Worm (Caenorhabditis elegans) whole organism, late embryonic: Measurements from ENCODE around the gene mrpl-18.

Experiments used
- C38D4.7 ChIP-seq: fragments of 200-800 bp; sonication (Bioruptor generic); optimal IDR thresholded peaks from 2 replicates; lab custom pipeline; 2018; ENCODE audit warnings: mild to moderate bottlenecking, missing genetic modification characterization, moderate library complexity, missing compliant biosample characterization
- K09A11.1 ChIP-seq: sonication (generic microtip); optimal IDR thresholded peaks from 2 replicates; lab custom pipeline; 2017; ENCODE audit warnings: antibody characterized with exemption, mild to moderate bottlenecking, missing genetic modification characterization, missing compliant biosample characterization; ENCODE audit not compliant: insufficient read depth
- ahr-1 ChIP-seq: sonication (generic microtip); optimal IDR thresholded peaks from 2 replicates; lab custom pipeline; 2016; ENCODE audit warnings: missing genetic modification characterization, missing compliant biosample characterization
- ceh-2 ChIP-seq: sonication (generic microtip); optimal IDR thresholded peaks from 2 replicates; lab custom pipeline; 2016; ENCODE audit warnings: missing genotype, missing genetic modification characterization, missing compliant biosample characterization
- ceh-24 ChIP-seq: sonication (generic microtip); optimal IDR thresholded peaks from 2 replicates; lab custom pipeline; 2016; ENCODE audit warnings: mild to moderate bottlenecking, missing genetic modification characterization, missing compliant biosample characterization
- ceh-31 ChIP-seq: sonication (generic microtip); optimal IDR thresholded peaks from 2 replicates; lab custom pipeline; 2016; ENCODE audit warnings: missing genetic modification characterization, missing compliant biosample characterization
- ceh-34 ChIP-seq: sonication (generic microtip); optimal IDR thresholded peaks from 2 replicates; lab custom pipeline; 2016; ENCODE audit warnings: mild to moderate bottlenecking, missing genetic modification characterization, missing compliant biosample characterization
- ceh-48 ChIP-seq: sonication (generic microtip); optimal IDR thresholded peaks from 2 replicates; lab custom pipeline; 2016; ENCODE audit warnings: missing genetic modification characterization, inconsistent platforms, missing compliant biosample characterization
- ceh-9 ChIP-seq: sonication (generic microtip); optimal IDR thresholded peaks from 2 replicates; lab custom pipeline; 2016; ENCODE audit warnings: mild to moderate bottlenecking, missing genetic modification characterization, inconsistent platforms, missing compliant biosample characterization
- dmd-4 ChIP-seq: sonication (generic microtip); optimal IDR thresholded peaks from 2 replicates; lab custom pipeline; 2016; ENCODE audit warnings: borderline replicate concordance, missing genetic modification characterization, missing compliant biosample characterization
- hlh-13 ChIP-seq: fragments of 200-800 bp; sonication (Bioruptor generic); optimal IDR thresholded peaks from 2 replicates; lab custom pipeline; 2018; ENCODE audit warnings: mild to moderate bottlenecking, missing genetic modification characterization, missing compliant biosample characterization
- hlh-30 ChIP-seq: sonication (generic microtip); optimal IDR thresholded peaks from 2 replicates; lab custom pipeline; 2017; ENCODE audit warnings: antibody characterized with exemption, missing genetic modification characterization, missing compliant biosample characterization; ENCODE audit not compliant: insufficient read depth
- hlh-8 ChIP-seq: sonication (generic microtip); optimal IDR thresholded peaks from 2 replicates; lab custom pipeline; 2016; ENCODE audit warnings: missing genotype, missing genetic modification characterization, missing compliant biosample characterization
- lim-6 ChIP-seq: sonication (generic microtip); optimal IDR thresholded peaks from 2 replicates; lab custom pipeline; 2016; ENCODE audit warnings: missing genetic modification characterization, missing compliant biosample characterization
- madf-2 ChIP-seq: sonication (generic microtip); optimal IDR thresholded peaks from 2 replicates; lab custom pipeline; 2017; ENCODE audit warnings: missing genetic modification characterization, missing compliant biosample characterization
- nfya-1 ChIP-seq: sonication (generic microtip); optimal IDR thresholded peaks from 2 replicates; lab custom pipeline; 2017; ENCODE audit warnings: missing genetic modification characterization, mild to moderate bottlenecking, missing compliant biosample characterization, antibody characterized with exemption, moderate library complexity
- nhr-11 ChIP-seq: fragments of 150-350 bp; optimal IDR thresholded peaks from 2 replicates; lab custom pipeline; 2014; ENCODE audit warnings: missing biosample characterization, missing genetic modification characterization
- nhr-232 ChIP-seq: sonication (generic microtip); optimal IDR thresholded peaks from 2 replicates; lab custom pipeline; 2016; ENCODE audit warnings: missing genetic modification characterization, missing compliant biosample characterization
- pat-9 ChIP-seq: fragments of 200-800 bp; sonication (Bioruptor generic); optimal IDR thresholded peaks from 2 replicates; lab custom pipeline; 2018; ENCODE audit warnings: mild to moderate bottlenecking, missing genetic modification characterization, moderate library complexity, missing compliant biosample characterization
- pax-1 ChIP-seq: fragments of 150-350 bp; optimal IDR thresholded peaks from 2 replicates; lab custom pipeline; 2014; ENCODE audit warnings: missing biosample characterization, missing genetic modification characterization
- pqm-1 ChIP-seq: sonication (generic microtip); optimal IDR thresholded peaks from 2 replicates; lab custom pipeline; 2016; ENCODE audit warnings: missing genetic modification characterization, missing compliant biosample characterization
- ref-2 ChIP-seq: sonication (generic microtip); optimal IDR thresholded peaks from 2 replicates; lab custom pipeline; 2016; ENCODE audit warnings: missing genetic modification characterization, missing compliant biosample characterization
- rnt-1 ChIP-seq: sonication (generic microtip); optimal IDR thresholded peaks from 2 replicates; lab custom pipeline; 2016; ENCODE audit warnings: missing genetic modification characterization, missing compliant biosample characterization
- sdc-2 ChIP-seq: sonication (generic microtip); optimal IDR thresholded peaks from 2 replicates; lab custom pipeline; 2016; ENCODE audit warnings: missing genotype, missing genetic modification characterization, missing compliant biosample characterization
- sox-2 ChIP-seq: fragments of 200-800 bp; sonication (Bioruptor generic); IDR thresholded peaks from 2 replicates; pipeline ENCODE4 v1.3.6; 2022; ENCODE audit warnings: missing genetic modification reagents, missing genetic modification characterization, missing compliant biosample characterization
- tbx-2 ChIP-seq: sonication (generic microtip); optimal IDR thresholded peaks from 2 replicates; lab custom pipeline; 2016; ENCODE audit warnings: missing genetic modification characterization, missing compliant biosample characterization
- unc-3 ChIP-seq, 2 experiments: fragments of 200-800 bp in 1 of 2; sonication (Bioruptor generic) in 1 of 2; sonication (generic microtip) in 1 of 2; conservative IDR thresholded peaks in 1 of 2; optimal IDR thresholded peaks in 1 of 2; 2 replicates each; pipeline versions ENCODE4 v1.3.6 to Lab custom; 2016 to 2022; ENCODE audit warnings: missing compliant biosample characterization in 2 of 2, missing genetic modification characterization in 2 of 2, missing genetic modification reagents in 1 of 2
- unc-86 ChIP-seq: sonication (generic microtip); optimal IDR thresholded peaks from 2 replicates; lab custom pipeline; 2016; ENCODE audit warnings: missing genetic modification characterization, missing compliant biosample characterization
- ztf-16 ChIP-seq: sonication (generic microtip); optimal IDR thresholded peaks from 2 replicates; lab custom pipeline; 2017; ENCODE audit warnings: missing genetic modification characterization, missing compliant biosample characterization

The mrpl-18 gene

DNA sequence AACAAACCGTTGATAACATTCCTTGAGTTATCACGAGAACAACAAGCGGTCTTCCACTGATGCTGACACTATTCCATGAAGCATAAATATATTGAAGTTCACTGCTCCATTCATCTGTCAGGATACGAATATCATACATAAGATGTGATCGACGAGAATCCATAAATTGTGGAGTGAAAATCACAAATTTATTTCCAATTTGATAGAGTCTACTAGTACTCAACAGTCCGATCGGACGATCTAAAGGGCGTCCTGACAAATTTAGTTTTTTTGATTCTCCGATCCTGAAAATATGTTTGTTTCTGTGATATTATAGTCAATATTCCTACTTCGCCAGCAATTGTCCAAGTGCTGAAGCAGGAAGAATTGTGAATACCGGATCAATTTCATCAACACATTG, 2.6 kb upstream of the mrpl-18 start:
- TF ChIP-seq pqm-1, result no peak
- no peak for TF ChIP-seq sdc-2 (tag; lab: Kevin White, UChicago)
- no peak for TF ChIP-seq ceh-34 (tag; lab: Kevin White, UChicago)
- TF ChIP-seq hlh-13 (GFP tag; lab: Kevin White, UChicago), result no peak
- no peak for TF ChIP-seq lim-6 (tag; lab: Kevin White, UChicago)
- no peak for TF ChIP-seq rnt-1
- TF ChIP-seq ceh-2 (tag; lab: Kevin White, UChicago), result no peak
- TF ChIP-seq pax-1 (tag; lab: Kevin White, UChicago), result no peak
- TF ChIP-seq hlh-8 (tag; lab: Kevin White, UChicago), result no peak
- TF ChIP-seq nfya-1 (tag; lab: Kevin White, UChicago), result no peak
- TF ChIP-seq unc-3 (GFP tag; conservative IDR thresholded peaks at IDR 0.05; lab: Robert Waterston, UW), result no peak
- no peak for TF ChIP-seq unc-3 (tag; optimal IDR thresholded peaks at IDR 0.05; lab: Kevin White, UChicago)
- TF ChIP-seq, all 69 proteins: peak for 0

DNA sequence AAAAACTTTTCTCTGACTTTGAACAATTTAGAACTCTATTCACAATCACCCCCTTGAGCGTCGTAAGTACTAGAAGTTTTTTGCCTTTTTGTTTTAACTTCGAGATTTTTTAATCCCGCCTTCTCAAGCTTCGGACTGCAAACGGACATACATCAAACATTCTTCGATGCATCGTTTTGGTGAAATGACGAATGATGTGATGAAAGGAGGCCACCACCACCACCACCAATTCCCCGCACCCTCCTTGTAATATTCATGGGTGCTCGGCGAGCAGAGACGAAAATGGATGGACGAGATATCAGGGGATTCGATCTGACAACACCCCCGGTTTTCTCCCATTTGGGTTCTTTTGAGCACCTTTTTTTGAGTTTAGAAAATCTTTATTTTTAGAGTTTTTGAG, 1.2 kb downstream of the mrpl-18 start:
- TF ChIP-seq pax-1 (tag; lab: Kevin White, UChicago), result no peak
- no peak for TF ChIP-seq lim-6 (tag; lab: Kevin White, UChicago)

DNA sequence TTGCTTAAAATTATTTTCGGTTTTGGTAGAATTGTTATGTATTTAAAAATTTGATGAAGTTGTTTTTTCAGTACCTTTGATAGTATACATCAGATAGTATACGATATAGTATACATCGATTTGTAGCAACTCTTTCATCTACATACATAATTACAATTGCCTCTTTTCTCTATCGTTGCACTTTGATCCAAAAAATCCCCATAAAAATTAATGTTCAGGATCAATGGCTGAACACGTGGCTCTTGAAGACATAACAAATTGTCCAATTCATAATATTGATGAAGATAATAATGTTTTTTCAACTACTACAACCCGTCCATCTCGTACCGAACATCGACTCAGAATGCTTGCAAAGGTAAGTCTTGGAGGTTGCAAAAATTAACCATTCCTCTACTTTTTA, 3.9 kb downstream of the mrpl-18 start, which contains the start of gene D2007.2:
D2007.2 (plus strand) TSS at position 213 of the 400 bp plus-strand sequence.
- TF ChIP-seq pat-9 (tag; lab: Kevin White, UChicago) (no peak), unc-86 (tag; lab: Kevin White, UChicago) (no peak), K09A11.1 (tag; lab: Kevin White, UChicago) (no peak), lim-6 (tag; lab: Kevin White, UChicago) (no peak), ztf-16 (no peak), sox-2 (GFP tag; lab: Robert Waterston, UW) (no peak), dmd-4 (tag; lab: Kevin White, UChicago) (no peak), ceh-24 (no peak), madf-2 (tag; lab: Kevin White, UChicago) (no peak), C38D4.7 (GFP tag; lab: Kevin White, UChicago) (no peak), unc-3 (GFP tag; conservative IDR thresholded peaks at IDR 0.05; lab: Robert Waterston, UW) (no peak), unc-3 (tag; optimal IDR thresholded peaks at IDR 0.05; lab: Kevin White, UChicago) (no peak), nfya-1 (tag; lab: Kevin White, UChicago) (no peak), pax-1 (tag; lab: Kevin White, UChicago) (no peak)

DNA sequence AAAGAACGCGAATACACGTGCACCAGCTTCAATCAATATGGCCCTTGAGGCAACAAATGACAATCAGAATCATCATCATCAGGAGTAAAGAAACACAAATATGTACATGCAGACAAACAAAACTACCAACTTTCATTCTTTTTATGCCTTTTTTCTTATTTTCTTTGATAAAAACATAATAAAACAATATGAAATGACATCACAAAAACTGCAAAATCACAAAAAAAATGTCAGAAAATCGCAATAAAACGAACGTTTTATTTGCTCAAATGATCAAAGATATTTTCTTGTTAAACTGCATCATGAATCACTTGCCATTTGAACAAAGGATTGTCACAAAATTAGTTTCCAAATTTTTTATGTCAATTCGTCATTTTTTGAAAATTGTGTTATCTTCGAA, 9.6 kb downstream of the mrpl-18 start:
- TF ChIP-seq ceh-31 (no peak), tbx-2 (no peak)

DNA sequence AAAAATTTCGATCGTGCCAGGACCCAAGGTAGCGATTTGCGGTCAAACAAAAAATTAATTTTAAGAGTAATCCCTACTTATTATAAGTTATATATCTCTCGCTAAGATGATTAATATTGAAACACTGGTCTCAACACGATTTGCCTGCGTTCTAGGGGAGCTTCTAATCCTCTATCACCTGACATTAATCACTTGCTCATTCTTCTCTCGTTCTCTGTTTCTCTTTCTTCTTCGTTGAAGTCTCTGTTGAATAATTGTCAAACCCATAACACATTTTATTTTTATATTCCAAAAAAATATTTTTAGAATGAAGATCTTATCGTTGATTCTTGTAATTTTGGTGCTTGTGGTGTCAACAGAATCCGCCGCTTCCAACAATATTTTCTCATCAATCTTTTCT, 10.4 kb downstream of the mrpl-18 start, which contains the start of gene D2007.1:
D2007.1 (plus strand) TSS at position 301 of the 400 bp plus-strand sequence.
- TF ChIP-seq unc-86 (tag; lab: Kevin White, UChicago) (no peak), hlh-30 (tag; lab: Kevin White, UChicago) (peak; percentile 27)
- TF ChIP-seq, all 69 proteins: peak for 1

DNA sequence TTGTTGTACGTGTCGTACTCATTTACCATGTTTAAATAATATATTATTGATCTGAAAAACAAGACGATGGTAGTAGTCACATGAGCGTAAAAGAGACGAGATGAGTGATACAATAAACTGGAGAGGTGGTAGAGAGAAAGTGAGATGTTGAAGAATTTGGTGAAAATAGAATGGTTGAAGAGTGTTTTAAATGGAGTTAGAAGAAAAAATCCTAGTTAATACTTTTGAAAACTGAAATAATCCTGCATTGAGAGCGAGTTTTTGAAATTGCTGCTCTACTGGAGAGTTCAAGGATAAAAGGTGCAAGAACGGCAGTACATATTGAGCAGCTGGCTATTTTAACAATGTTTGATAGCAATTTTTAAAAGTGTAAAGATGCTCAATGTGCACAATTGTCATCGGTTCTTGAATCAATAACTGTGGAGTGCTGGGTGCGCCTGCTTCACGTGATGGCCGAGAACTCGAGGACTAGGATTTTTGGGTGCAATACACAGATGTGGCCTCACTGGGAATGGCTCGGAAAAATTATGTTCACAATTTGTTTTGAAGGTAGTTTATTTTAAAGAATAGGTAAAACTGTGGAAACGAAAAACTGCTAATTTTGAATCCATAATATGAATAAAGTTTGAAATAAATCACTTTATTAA, 13.4 kb downstream of the mrpl-18 start, which contains the start of gene atg-13:
atg-13 (minus strand) TSS at position 51 of the 647 bp plus-strand sequence.
- TF ChIP-seq ceh-9 (tag; lab: Kevin White, UChicago), result no peak
- TF ChIP-seq ref-2, result no peak
- TF ChIP-seq ceh-48, result peak; percentile 25
- TF ChIP-seq hlh-30 (tag; lab: Kevin White, UChicago), result peak; percentile 47
- TF ChIP-seq nhr-11 (tag; lab: Kevin White, UChicago), result no peak
- no peak for TF ChIP-seq nfya-1 (tag; lab: Kevin White, UChicago)
- TF ChIP-seq ceh-31, result peak; percentile 30
- no peak for TF ChIP-seq ahr-1 (tag; lab: Kevin White, UChicago)
- TF ChIP-seq rnt-1, result no peak
- no peak for TF ChIP-seq nhr-232
- TF ChIP-seq ceh-2 (tag; lab: Kevin White, UChicago), result no peak
- no peak for TF ChIP-seq C38D4.7 (GFP tag; lab: Kevin White, UChicago)
